Worm (Caenorhabditis elegans) whole organism, L4/young adult: Measurements from ENCODE around the gene mab-3.

Source experiments
- W03F9.2 ChIP-seq: fragments of 150-350 bp; optimal IDR thresholded peaks from 2 replicates; lab custom pipeline; 2014; ENCODE audit warnings: missing biosample characterization, missing genetic modification characterization
- dao-5 ChIP-seq: sonication (generic microtip); optimal IDR thresholded peaks from 2 replicates; lab custom pipeline; 2016; ENCODE audit warnings: missing genotype, missing genetic modification characterization, moderate library complexity, missing compliant biosample characterization
- him-1 ChIP-seq: sonication (generic microtip); optimal IDR thresholded peaks from 2 replicates; lab custom pipeline; 2016; ENCODE audit warnings: missing genotype, missing genetic modification reagents, missing genetic modification characterization, missing compliant biosample characterization

The mab-3 gene

ce11 chrII:9782337-9782736, 50.4 kb downstream of the mab-3 start, which contains the start of gene T10B9.14:
Gene T10B9.14 (minus strand): TSS chrII:9782437.
- TF ChIP-seq W03F9.2 (tag; lab: Kevin White, UChicago): no peak
- TF ChIP-seq dao-5 (tag; lab: Kevin White, UChicago): no peak
- no peak for TF ChIP-seq him-1

ce11 chrII:9786215-9786614, 54.3 kb downstream of the mab-3 start:
- TF ChIP-seq dao-5 (tag; lab: Kevin White, UChicago): no peak
